Fruit fly (Drosophila melanogaster): ENCODE data around the gene CG31251.

Gene CG31251

dm6 chr3R:17703691-17704537 lies 19.2 kb upstream of the CG31251 start (continued):
- peak; percentile 99 for TF ChIP-seq Fer3 (tag; optimal IDR thresholded peaks at IDR 0.05)
- TF ChIP-seq wek (GFP tag; optimal IDR thresholded peaks at IDR 0.05), result peak; percentile 92
- no peak for TF ChIP-seq lov (optimal IDR thresholded peaks at IDR 0.05)
- peak; percentile 98 for TF ChIP-seq lov (GFP tag; IDR thresholded peaks at IDR 0.05)
- peak; percentile 91 for TF ChIP-seq CG15073 (GFP tag; optimal IDR thresholded peaks at IDR 0.05)
- peak; percentile 99 for TF ChIP-seq slou (GFP tag; optimal IDR thresholded peaks at IDR 0.05)
- no peak for TF ChIP-seq nerfin-2 (GFP tag; IDR thresholded peaks at IDR 0.05; ENCODE audit: partially characterized antibody)
- peak; percentile 99 for TF ChIP-seq NC2α (GFP tag; optimal IDR thresholded peaks at IDR 0.05)
- peak; percentile 95 for TF ChIP-seq CG4707 (GFP tag; optimal IDR thresholded peaks at IDR 0.05)
- TF ChIP-seq dati (GFP tag; IDR thresholded peaks at IDR 0.05), result peak; percentile 99
- TF ChIP-seq Hr3 (GFP tag; optimal IDR thresholded peaks at IDR 0.05), result peak; percentile 99
- peak; percentile 99 for TF ChIP-seq Dbx (GFP tag; IDR thresholded peaks at IDR 0.05)
- peak; percentile 98 for TF ChIP-seq CG6854 (GFP tag; optimal IDR thresholded peaks at IDR 0.05)
- TF ChIP-seq en (GFP tag; optimal IDR thresholded peaks at IDR 0.05), result peak; percentile 99
- TF ChIP-seq CG3281 (GFP tag; optimal IDR thresholded peaks at IDR 0.05), result peak; percentile 98
- TF ChIP-seq Poxn (GFP tag; IDR thresholded peaks at IDR 0.05), result peak; percentile 98
- peak; percentile 99 for TF ChIP-seq pho (GFP tag; optimal IDR thresholded peaks at IDR 0.05)
- peak; percentile 98 for TF ChIP-seq CG3847 (GFP tag; IDR thresholded peaks at IDR 0.05)
- TF ChIP-seq hb (GFP tag; IDR thresholded peaks at IDR 0.05; ENCODE audit: partially characterized antibody), result no peak
- peak; percentile 99 for TF ChIP-seq nau (GFP tag; optimal IDR thresholded peaks at IDR 0.05)
- TF ChIP-seq CG4282 (GFP tag; optimal IDR thresholded peaks at IDR 0.05), result peak; percentile 97
- TF ChIP-seq peb (GFP tag; IDR thresholded peaks at IDR 0.05), result peak; percentile 99
- no peak; the same call in 1 of the 2 replicates for TF ChIP-seq Bgb (GFP tag; IDR thresholded peaks at IDR 0.05; ENCODE audit: partially characterized antibody)
- TF ChIP-seq schlank (tag; optimal IDR thresholded peaks at IDR 0.05), result peak; percentile 97
- peak; percentile 99 for TF ChIP-seq dysf (GFP tag; IDR thresholded peaks at IDR 0.05)
- TF ChIP-seq Camta (GFP tag; optimal IDR thresholded peaks at IDR 0.05), result peak; percentile 99
- TF ChIP-seq chm (GFP tag; IDR thresholded peaks at IDR 0.05), result peak; percentile 99
- peak; percentile 99 for TF ChIP-seq CG14667 (GFP tag; IDR thresholded peaks at IDR 0.05)
- TF ChIP-seq vfl (GFP tag; optimal IDR thresholded peaks at IDR 0.05), result peak; percentile 98
- peak; percentile 89 for TF ChIP-seq CG10431 (GFP tag; optimal IDR thresholded peaks at IDR 0.05)
- TF ChIP-seq CG17328 (GFP tag; IDR thresholded peaks at IDR 0.05), result peak; percentile 99
- peak; percentile 97 for TF ChIP-seq rib (GFP tag; IDR thresholded peaks at IDR 0.05)
- TF ChIP-seq mirr (GFP tag; optimal IDR thresholded peaks at IDR 0.05), result peak; percentile 68
- peak; percentile 99 for TF ChIP-seq CG4424 (GFP tag; optimal IDR thresholded peaks at IDR 0.05)
- peak; percentile 99 for TF ChIP-seq Dip3 (GFP tag; optimal IDR thresholded peaks at IDR 0.05)
- peak; percentile 92 for TF ChIP-seq CG31365 (tag; optimal IDR thresholded peaks at IDR 0.05)
- peak; percentile 98 for TF ChIP-seq btn (GFP tag; optimal IDR thresholded peaks at IDR 0.05)
- no peak for TF ChIP-seq tna (GFP tag; IDR thresholded peaks at IDR 0.05; ENCODE audit: partially characterized antibody)
- TF ChIP-seq CG6683 (GFP tag; optimal IDR thresholded peaks at IDR 0.05), result peak; percentile 96
- TF ChIP-seq Nf-YA (GFP tag; IDR thresholded peaks at IDR 0.05), result peak; percentile 98
- TF ChIP-seq CG43689 (GFP tag; IDR thresholded peaks at IDR 0.05), result peak; percentile 98
- peak; percentile 96 for TF ChIP-seq psq (GFP tag; optimal IDR thresholded peaks at IDR 0.05)
- TF ChIP-seq CG42726 (GFP tag; IDR thresholded peaks at IDR 0.05; ENCODE audit: partially characterized antibody), result no peak
- TF ChIP-seq CG2120 (GFP tag; optimal IDR thresholded peaks at IDR 0.05), result peak; percentile 99
- TF ChIP-seq Atf3 (GFP tag; optimal IDR thresholded peaks at IDR 0.05), result peak; percentile 99
- TF ChIP-seq grau (tag; optimal IDR thresholded peaks at IDR 0.05), result peak; percentile 98
- TF ChIP-seq CG10366 (GFP tag; IDR thresholded peaks at IDR 0.05), result peak; percentile 99
- peak; percentile 99 for TF ChIP-seq PHDP (tag; optimal IDR thresholded peaks at IDR 0.05)
- TF ChIP-seq Gug (GFP tag; IDR thresholded peaks at IDR 0.05), result peak; percentile 99
- TF ChIP-seq CG4404 (GFP tag; IDR thresholded peaks at IDR 0.05), result peak; percentile 95
